Fruit fly (Drosophila melanogaster): Measurements from ENCODE around the gene Nca.

DNA sequence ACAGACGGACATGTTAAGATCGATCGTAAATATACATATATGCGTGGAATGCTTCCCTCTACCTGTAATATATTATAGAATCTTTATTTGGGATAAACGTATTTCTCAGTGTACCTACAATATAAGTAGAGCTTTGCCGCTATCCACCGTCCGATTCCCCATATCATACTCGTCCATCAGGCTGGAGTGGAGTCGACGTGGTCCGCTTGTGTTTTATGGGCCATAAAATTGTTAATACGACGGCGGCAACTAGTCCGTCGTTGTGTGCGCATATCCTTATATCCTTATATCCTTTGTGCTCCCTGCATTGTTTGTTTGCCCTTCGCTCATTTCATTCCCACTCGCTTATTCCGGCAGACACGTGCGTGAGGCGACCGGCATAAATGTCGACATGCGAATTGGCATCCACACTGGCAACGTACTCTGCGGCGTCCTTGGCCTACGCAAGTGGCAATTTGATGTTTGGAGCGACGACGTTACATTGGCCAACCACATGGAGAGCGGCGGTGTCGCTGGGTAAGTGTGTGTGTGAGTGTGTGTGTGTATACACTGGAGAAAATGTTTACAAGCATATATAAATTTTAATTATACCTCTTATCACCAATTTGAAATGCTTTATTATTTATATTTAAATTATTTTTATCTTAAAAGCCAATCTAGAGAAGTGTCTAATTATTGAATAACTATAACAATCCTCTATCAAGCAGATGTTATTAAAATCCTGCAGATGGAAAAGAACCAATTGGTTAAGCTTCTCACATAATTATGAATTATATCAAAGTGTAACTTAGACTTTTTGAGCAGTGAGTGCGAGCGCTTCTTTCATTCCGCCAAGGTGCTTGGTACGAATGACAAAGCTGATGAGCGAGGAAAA is 22.7 kb upstream of the Nca start:
- TF ChIP-seq CG11762 (GFP tag; optimal IDR thresholded peaks at IDR 0.05; ENCODE audit: insufficient read depth) (no peak), CG6854 (GFP tag; optimal IDR thresholded peaks at IDR 0.05) (no peak), OdsH (GFP tag; optimal IDR thresholded peaks at IDR 0.05) (no peak), Smox (GFP tag; optimal IDR thresholded peaks at IDR 0.05) (no peak)

Measured in whole organism, prepupa.